Worm (Caenorhabditis elegans): ENCODE results near the gene asp-15.

- no peak for TF ChIP-seq ets-7 (tag; optimal IDR thresholded peaks at IDR 0.05)
- no peak for TF ChIP-seq pes-1 (GFP tag; IDR thresholded peaks at IDR 0.05)
- no peak for TF ChIP-seq B0310.2 (tag; optimal IDR thresholded peaks at IDR 0.05)
- TF ChIP-seq ama-1 (optimal IDR thresholded peaks at IDR 0.05), result no peak
- no peak for TF ChIP-seq flt-1 (GFP tag; IDR thresholded peaks at IDR 0.05)
- no peak for TF ChIP-seq ceh-36 (tag; optimal IDR thresholded peaks at IDR 0.05)
- no peak for TF ChIP-seq aly-1 (tag; optimal IDR thresholded peaks at IDR 0.05)
- TF ChIP-seq ceh-13 (GFP tag; optimal IDR thresholded peaks at IDR 0.05), result no peak
- no peak for TF ChIP-seq tbx-11 (GFP tag; IDR thresholded peaks at IDR 0.05)
Measured at ce11 chrV:19042256-19042655, 2.4 kb downstream of the asp-15 start, which contains the start of gene asp-16.
